Worm (Caenorhabditis elegans) whole organism, L2 larva: ENCODE results near the gene Y43F8C.5.

Source experiments
- aly-2 ChIP-seq: fragments of 150-350 bp; optimal IDR thresholded peaks from 2 replicates; lab custom pipeline; 2014; ENCODE audit warnings: missing biosample characterization, missing genetic modification characterization
- ceh-16 ChIP-seq: fragments of 150-350 bp; optimal IDR thresholded peaks from 2 replicates; lab custom pipeline; 2014; ENCODE audit warnings: missing biosample characterization, missing genetic modification characterization
- ceh-82 ChIP-seq: fragments of 150-350 bp; optimal IDR thresholded peaks from 2 replicates; lab custom pipeline; 2014; ENCODE audit warnings: missing biosample characterization, missing genetic modification characterization
- elt-1 ChIP-seq: fragments of 150-350 bp; optimal IDR thresholded peaks from 2 replicates; lab custom pipeline; 2014; ENCODE audit warnings: missing biosample characterization, missing genetic modification characterization
- elt-3 ChIP-seq: sonication (generic microtip); optimal IDR thresholded peaks from 2 replicates; lab custom pipeline; 2017; ENCODE audit warnings: missing biosample characterization, missing genetic modification characterization
- nhr-11 ChIP-seq: fragments of 150-350 bp; optimal IDR thresholded peaks from 2 replicates; lab custom pipeline; 2014; ENCODE audit warnings: missing biosample characterization, missing genetic modification characterization
- nhr-23 ChIP-seq: fragments of 150-350 bp; optimal IDR thresholded peaks from 2 replicates; lab custom pipeline; 2014; ENCODE audit warnings: missing biosample characterization, missing genetic modification reagents, missing genetic modification characterization
- snpc-4 ChIP-seq: fragments of 150-350 bp; optimal IDR thresholded peaks from 2 replicates; lab custom pipeline; 2014; ENCODE audit warnings: missing biosample characterization, missing genetic modification characterization

ce11 chrV:19640808-19641207, 8.4 kb upstream of the Y43F8C.5 start, which contains the start of gene Y43F8C.6:
- TF ChIP-seq nhr-23 (tag; lab: Kevin White, UChicago) = no peak
- no peak for TF ChIP-seq ceh-82 (tag; lab: Kevin White, UChicago)
- no peak for TF ChIP-seq ceh-16 (tag; lab: Kevin White, UChicago)
- TF ChIP-seq nhr-11 (tag; lab: Kevin White, UChicago) = no peak
- no peak for TF ChIP-seq elt-3 (tag; lab: Kevin White, UChicago)
- no peak for TF ChIP-seq snpc-4 (tag; lab: Kevin White, UChicago)
- TF ChIP-seq elt-1 (tag; lab: Kevin White, UChicago) = no peak
- no peak for TF ChIP-seq aly-2
